Fruit fly (Drosophila melanogaster): ENCODE data around the gene smp-30.

The smp-30 gene

DNA sequence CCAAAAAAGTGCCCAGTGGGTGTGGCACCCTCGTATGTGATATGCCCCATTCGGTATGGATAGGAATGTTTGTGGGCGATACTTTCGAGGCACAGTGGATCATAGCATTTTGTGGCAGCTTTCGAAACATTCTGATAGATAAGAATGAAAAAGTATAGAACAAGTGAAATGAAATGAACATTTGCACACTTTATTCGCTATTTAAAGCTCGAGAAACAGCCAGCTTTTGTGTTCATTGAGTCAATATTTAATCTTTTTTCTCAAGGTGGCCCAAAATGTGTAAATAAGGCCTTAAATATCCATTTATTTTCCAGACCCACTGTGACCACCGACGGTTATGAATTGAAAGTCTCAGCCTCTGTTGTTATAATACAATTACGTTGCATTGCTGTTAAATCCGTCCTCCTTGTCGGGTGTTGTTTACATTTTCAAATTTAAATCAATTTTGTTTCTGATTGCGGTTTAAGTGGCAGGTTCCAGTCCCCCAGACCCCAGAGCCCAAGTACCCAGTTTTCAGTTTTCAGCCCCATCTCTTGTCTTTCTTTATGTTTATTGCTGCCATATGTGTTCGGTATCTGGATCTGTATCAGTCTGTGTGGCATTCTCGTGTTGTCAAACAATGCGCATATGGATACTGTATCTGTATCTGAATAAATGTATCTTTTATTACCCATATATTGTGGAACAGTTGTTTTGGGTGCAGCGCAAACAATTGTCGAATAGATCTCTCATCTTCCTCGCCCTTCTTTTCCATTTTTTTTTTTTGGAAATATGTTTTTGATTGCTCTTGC is 6.5 kb downstream of the smp-30 start (continued):
- TF ChIP-seq Abd-B (GFP tag; optimal IDR thresholded peaks at IDR 0.05) (peak; percentile 11), shn (GFP tag; optimal IDR thresholded peaks at IDR 0.05) (no peak), E2f1 (GFP tag; IDR thresholded peaks at IDR 0.05) (no peak), Eip74EF (GFP tag; optimal IDR thresholded peaks at IDR 0.05) (peak in 1 of 2 experiments; percentile 0), CG7357 (GFP tag; IDR thresholded peaks at IDR 0.05) (no peak), Med (GFP tag) (peak; percentile 74), kni (GFP tag; optimal IDR thresholded peaks at IDR 0.05) (peak; percentile 12), nau (GFP tag; optimal IDR thresholded peaks at IDR 0.05) (no peak), CG4404 (GFP tag; IDR thresholded peaks at IDR 0.05) (no peak), CG17829 (tag; optimal IDR thresholded peaks at IDR 0.05) (no peak), Hmx (GFP tag; optimal IDR thresholded peaks at IDR 0.05) (no peak), CG10209 (GFP tag; optimal IDR thresholded peaks at IDR 0.05) (peak; percentile 32), wor (GFP tag; IDR thresholded peaks at IDR 0.05) (peak; percentile 14; the same call in 1 of the 2 replicates), CG12219 (GFP tag; optimal IDR thresholded peaks at IDR 0.05) (no peak), schlank (tag; optimal IDR thresholded peaks at IDR 0.05) (no peak), Sox102F (GFP tag; optimal IDR thresholded peaks at IDR 0.05) (peak; percentile 51), Kr (GFP tag; optimal IDR thresholded peaks at IDR 0.05) (no peak), Sry-δ (GFP tag; optimal IDR thresholded peaks at IDR 0.05) (no peak), peb (GFP tag; IDR thresholded peaks at IDR 0.05) (no peak), chm (GFP tag; IDR thresholded peaks at IDR 0.05) (no peak), oc (tag; optimal IDR thresholded peaks at IDR 0.05) (peak; percentile 6), ap (GFP tag; IDR thresholded peaks at IDR 0.05) (no peak), lola (GFP tag; optimal IDR thresholded peaks at IDR 0.05) (peak in 1 of 3 experiments; percentile 39), en (GFP tag; optimal IDR thresholded peaks at IDR 0.05) (no peak), CG17186 (GFP tag; optimal IDR thresholded peaks at IDR 0.05) (no peak), CG2129 (GFP tag; IDR thresholded peaks at IDR 0.05; ENCODE audit: partially characterized antibody) (no peak), Dll (GFP tag; IDR thresholded peaks at IDR 0.05; ENCODE audit: partially characterized antibody) (no peak), Lpt (GFP tag; optimal IDR thresholded peaks at IDR 0.05) (no peak), dimm (GFP tag; IDR thresholded peaks at IDR 0.05) (no peak), Sox100B (GFP tag; optimal IDR thresholded peaks at IDR 0.05) (peak; percentile 23), Chrac-16 (GFP tag; optimal IDR thresholded peaks at IDR 0.05) (no peak), Taf1 (GFP tag; IDR thresholded peaks at IDR 0.05) (no peak), CG2202 (tag; optimal IDR thresholded peaks at IDR 0.05) (no peak), HHEX (GFP tag; optimal IDR thresholded peaks at IDR 0.05) (no peak), CG9932 (GFP tag; IDR thresholded peaks at IDR 0.05) (no peak), lov (optimal IDR thresholded peaks at IDR 0.05) (no peak), lov (GFP tag; IDR thresholded peaks at IDR 0.05) (no peak), CG4360 (GFP tag; IDR thresholded peaks at IDR 0.05) (no peak), Max (GFP tag; optimal IDR thresholded peaks at IDR 0.05) (no peak), pnt (GFP tag; optimal IDR thresholded peaks at IDR 0.05) (no peak), CG15073 (GFP tag; optimal IDR thresholded peaks at IDR 0.05) (no peak), CG5245 (GFP tag; optimal IDR thresholded peaks at IDR 0.05) (no peak), gt (GFP tag; IDR thresholded peaks at IDR 0.05) (no peak), CG12744 (GFP tag; optimal IDR thresholded peaks at IDR 0.05) (no peak), CG32767 (GFP tag; IDR thresholded peaks at IDR 0.05) (no peak), Ada2b (GFP tag; IDR thresholded peaks at IDR 0.05) (no peak), chn (GFP tag; optimal IDR thresholded peaks at IDR 0.05) (no peak), CG10321 (GFP tag; IDR thresholded peaks at IDR 0.05) (no peak), CG17328 (GFP tag; IDR thresholded peaks at IDR 0.05) (no peak), CG34376 (GFP tag; optimal IDR thresholded peaks at IDR 0.05) (no peak), CG12155 (GFP tag; optimal IDR thresholded peaks at IDR 0.05) (no peak)

Data from whole organism, embryonic.